Worm (Caenorhabditis elegans) whole organism, L1 larva: Measurements from ENCODE around the gene sri-73.

Experiments
- C16A3.4 ChIP-seq: fragments of 150-350 bp; optimal IDR thresholded peaks from 2 replicates; lab custom pipeline; 2014; ENCODE audit warnings: missing biosample characterization, missing genetic modification characterization
- F16B12.6 ChIP-seq: fragments of 150-350 bp; optimal IDR thresholded peaks from 2 replicates; lab custom pipeline; 2014; ENCODE audit warnings: missing biosample characterization, missing genetic modification characterization
- aha-1 ChIP-seq: fragments of 150-350 bp; optimal IDR thresholded peaks from 2 replicates; lab custom pipeline; 2014; ENCODE audit warnings: missing biosample characterization, missing genetic modification characterization
- alr-1 ChIP-seq: fragments of 200-800 bp; sonication (Bioruptor generic); optimal IDR thresholded peaks from 2 replicates; lab custom pipeline; 2018; ENCODE audit warnings: borderline replicate concordance, mild to moderate bottlenecking, missing genetic modification characterization, missing compliant biosample characterization
- aly-2 ChIP-seq: fragments of 150-350 bp; optimal IDR thresholded peaks from 2 replicates; lab custom pipeline; 2014; ENCODE audit warnings: missing biosample characterization, missing genetic modification characterization
- blmp-1 ChIP-seq: fragments of 150-350 bp; optimal IDR thresholded peaks from 2 replicates; lab custom pipeline; 2014; ENCODE audit warnings: missing biosample characterization, missing genetic modification characterization
- ceh-8 ChIP-seq: fragments of 200-800 bp; sonication (Bioruptor generic); optimal IDR thresholded peaks from 2 replicates; lab custom pipeline; 2018; ENCODE audit warnings: mild to moderate bottlenecking, missing genetic modification characterization, moderate library complexity, missing compliant biosample characterization
- ceh-90 ChIP-seq: sonication (generic microtip); optimal IDR thresholded peaks from 2 replicates; lab custom pipeline; 2016; ENCODE audit warnings: missing genetic modification characterization, missing compliant biosample characterization
- dsc-1 ChIP-seq: sonication (generic microtip); optimal IDR thresholded peaks from 2 replicates; lab custom pipeline; 2016; ENCODE audit warnings: mild to moderate bottlenecking, missing genetic modification characterization, missing compliant biosample characterization
- efl-3 ChIP-seq: fragments of 200-800 bp; sonication (Bioruptor generic); optimal IDR thresholded peaks from 2 replicates; lab custom pipeline; 2018; ENCODE audit warnings: mild to moderate bottlenecking, missing genetic modification characterization, missing compliant biosample characterization
- elt-2 ChIP-seq: sonication (generic microtip); optimal IDR thresholded peaks from 2 replicates; lab custom pipeline; 2016; ENCODE audit warnings: missing genetic modification characterization, mild to moderate bottlenecking, inconsistent platforms, missing compliant biosample characterization, missing genetic modification reagents
- elt-3 ChIP-seq, 6 experiments: fragments of 150-350 bp in 1 of 6; sonication (generic microtip); optimal IDR thresholded peaks; 2 replicates each; lab custom pipeline; 2017 to 2018; ENCODE audit warnings: missing biosample characterization in 6 of 6, missing genetic modification characterization in 6 of 6, inconsistent platforms in 1 of 6
- ets-5 ChIP-seq: fragments of 200-800 bp; sonication (Bioruptor generic); IDR thresholded peaks from 2 replicates; pipeline ENCODE4 v1.3.6; 2022; ENCODE audit warnings: missing genetic modification characterization, missing compliant biosample characterization
- fkh-10 ChIP-seq: sonication (generic microtip); optimal IDR thresholded peaks from 2 replicates; lab custom pipeline; 2017; ENCODE audit warnings: missing biosample characterization, missing genetic modification reagents, missing genetic modification characterization
- fkh-4 ChIP-seq: sonication (generic microtip); optimal IDR thresholded peaks from 2 replicates; lab custom pipeline; 2016; ENCODE audit warnings: missing compliant biosample characterization, missing genetic modification characterization, borderline replicate concordance
- grh-1 ChIP-seq: fragments of 200-800 bp; sonication (Bioruptor generic); IDR thresholded peaks from 2 replicates; pipeline ENCODE4 v1.3.6; 2022; ENCODE audit warnings: missing genetic modification reagents, missing genetic modification characterization, missing compliant biosample characterization
- lin-39 ChIP-seq: fragments of 150-350 bp; optimal IDR thresholded peaks from 2 replicates; lab custom pipeline; 2014; ENCODE audit warnings: missing biosample characterization, missing genetic modification reagents, missing genetic modification characterization
- lsy-2 ChIP-seq, 2 experiments: fragments of 150-350 bp; optimal IDR thresholded peaks; 2 replicates each; lab custom pipeline; 2014; ENCODE audit warnings: missing biosample characterization in 2 of 2, missing genetic modification characterization in 2 of 2
- mdl-1 ChIP-seq, 2 experiments: fragments of 150-350 bp; optimal IDR thresholded peaks; 2 replicates each; lab custom pipeline; 2014 to 2017; ENCODE audit warnings: missing biosample characterization in 2 of 2, missing genetic modification characterization in 2 of 2, inconsistent platforms in 1 of 2
- nhr-12 ChIP-seq: sonication (generic microtip); optimal IDR thresholded peaks from 2 replicates; lab custom pipeline; 2017; ENCODE audit warnings: missing biosample characterization, missing genetic modification characterization
- nhr-20 ChIP-seq: sonication (generic microtip); optimal IDR thresholded peaks from 2 replicates; lab custom pipeline; 2016; ENCODE audit warnings: mild to moderate bottlenecking, missing genetic modification characterization, missing compliant biosample characterization
- nhr-237 ChIP-seq: fragments of 150-350 bp; optimal IDR thresholded peaks from 2 replicates; lab custom pipeline; 2014; ENCODE audit warnings: missing biosample characterization, missing genetic modification characterization
- pag-3 ChIP-seq: sonication (generic microtip); optimal IDR thresholded peaks from 2 replicates; lab custom pipeline; 2017; ENCODE audit warnings: missing genetic modification characterization, mild to moderate bottlenecking, missing compliant biosample characterization, antibody characterized with exemption, borderline replicate concordance; ENCODE audit not compliant: insufficient read depth
- pax-3 ChIP-seq: fragments of 200-800 bp; sonication (Bioruptor generic); optimal IDR thresholded peaks from 2 replicates; lab custom pipeline; 2018; ENCODE audit warnings: mild to moderate bottlenecking, missing genetic modification characterization, moderate library complexity, missing compliant biosample characterization
- pqm-1 ChIP-seq: sonication (generic microtip); optimal IDR thresholded peaks from 3 replicates; lab custom pipeline; 2017; ENCODE audit warnings: missing biosample characterization, missing genetic modification characterization
- skn-1 ChIP-seq: fragments of 150-350 bp; optimal IDR thresholded peaks from 2 replicates; lab custom pipeline; 2014; ENCODE audit warnings: missing biosample characterization, missing genetic modification characterization
- snu-23 ChIP-seq: sonication (generic microtip); optimal IDR thresholded peaks from 2 replicates; lab custom pipeline; 2016; ENCODE audit warnings: missing genetic modification characterization, missing compliant biosample characterization
- sptf-1 ChIP-seq: fragments of 150-350 bp; optimal IDR thresholded peaks from 2 replicates; lab custom pipeline; 2014; ENCODE audit warnings: missing biosample characterization, missing genetic modification characterization
- sup-37 ChIP-seq: fragments of 200-800 bp; sonication (Bioruptor generic); optimal IDR thresholded peaks from 2 replicates; lab custom pipeline; 2018; ENCODE audit warnings: mild to moderate bottlenecking, missing genetic modification characterization, missing compliant biosample characterization
- tlp-1 ChIP-seq: fragments of 150-350 bp; optimal IDR thresholded peaks from 2 replicates; lab custom pipeline; 2014; ENCODE audit warnings: missing biosample characterization, missing genetic modification characterization
- unc-62 ChIP-seq: fragments of 150-350 bp; optimal IDR thresholded peaks from 2 replicates; lab custom pipeline; 2014; ENCODE audit warnings: missing biosample characterization, missing genetic modification reagents, missing genetic modification characterization
- unc-86 ChIP-seq: sonication (generic microtip); optimal IDR thresholded peaks from 2 replicates; lab custom pipeline; 2016; ENCODE audit warnings: missing genetic modification characterization, missing compliant biosample characterization
- unc-98 ChIP-seq: fragments of 200-800 bp; sonication (Bioruptor generic); IDR thresholded peaks from 2 replicates; pipeline ENCODE4 v1.3.6; 2022; ENCODE audit warnings: missing genetic modification characterization, missing compliant biosample characterization
- xbp-1 ChIP-seq: sonication (generic microtip); optimal IDR thresholded peaks from 2 replicates; lab custom pipeline; 2016; ENCODE audit warnings: missing genetic modification characterization, missing compliant biosample characterization
- zip-4 ChIP-seq: fragments of 200-800 bp; sonication (Bioruptor generic); optimal IDR thresholded peaks from 2 replicates; lab custom pipeline; 2018; ENCODE audit warnings: mild to moderate bottlenecking, missing genetic modification characterization, moderate library complexity, missing compliant biosample characterization

Gene sri-73

DNA sequence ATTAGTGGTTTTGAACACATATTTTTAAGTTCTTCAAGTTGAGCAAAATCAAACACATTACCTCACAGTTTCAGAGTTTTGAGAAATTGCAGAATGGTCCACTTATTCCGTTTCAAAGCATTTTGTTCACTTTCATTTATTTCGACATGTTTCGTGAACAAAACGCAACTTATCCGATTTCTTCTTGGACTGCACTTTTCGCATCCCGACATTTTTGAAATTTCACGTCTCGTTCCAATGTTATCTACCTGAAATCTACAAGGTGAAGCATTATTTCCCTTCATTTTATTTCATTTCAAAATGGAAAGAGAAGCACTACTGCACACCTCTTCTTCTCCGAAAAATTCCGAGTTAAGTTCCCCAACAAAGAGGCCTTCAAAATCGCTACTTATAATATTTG lies 24.3 kb upstream of the sri-73 start, which contains the start of gene ZK488.6:
Gene ZK488.6 (plus strand): TSS at position 301 of the 400 bp plus-strand sequence.
- no peak for TF ChIP-seq efl-3
- TF ChIP-seq unc-98 (GFP tag; lab: Robert Waterston, UW) = 0 out of 2 replicates have a peak, but pooled peaks have one; percentile 22

DNA sequence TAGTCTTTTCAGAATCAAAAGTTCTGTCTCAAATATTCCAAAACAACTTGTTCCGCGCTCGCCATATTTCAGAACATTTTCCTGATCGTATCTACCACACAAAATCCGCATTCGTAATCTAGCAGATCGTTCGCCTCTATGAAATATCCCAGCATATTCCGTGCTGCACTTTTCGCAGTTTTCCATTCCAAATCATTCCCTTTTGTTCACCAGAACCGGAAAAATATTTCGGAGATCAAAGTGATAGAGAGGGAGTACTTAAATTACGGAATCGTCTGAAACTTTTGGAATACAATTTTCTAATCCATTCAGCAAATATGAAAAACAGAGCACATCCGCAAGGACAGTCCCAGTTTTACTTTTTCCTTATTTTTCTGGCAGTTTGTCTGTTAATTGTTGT lies 21.9 kb upstream of the sri-73 start, which contains the start of gene K06H6.1:
Gene K06H6.1 (plus strand): TSS at position 301 of the 400 bp plus-strand sequence.
- TF ChIP-seq nhr-20 (tag; lab: Kevin White, UChicago) = no peak
- no peak for TF ChIP-seq F16B12.6 (tag; lab: Kevin White, UChicago)
- TF ChIP-seq pqm-1 = no peak
- TF ChIP-seq fkh-4 (tag; lab: Kevin White, UChicago) = no peak
- TF ChIP-seq, all 84 proteins: peak for 0

DNA sequence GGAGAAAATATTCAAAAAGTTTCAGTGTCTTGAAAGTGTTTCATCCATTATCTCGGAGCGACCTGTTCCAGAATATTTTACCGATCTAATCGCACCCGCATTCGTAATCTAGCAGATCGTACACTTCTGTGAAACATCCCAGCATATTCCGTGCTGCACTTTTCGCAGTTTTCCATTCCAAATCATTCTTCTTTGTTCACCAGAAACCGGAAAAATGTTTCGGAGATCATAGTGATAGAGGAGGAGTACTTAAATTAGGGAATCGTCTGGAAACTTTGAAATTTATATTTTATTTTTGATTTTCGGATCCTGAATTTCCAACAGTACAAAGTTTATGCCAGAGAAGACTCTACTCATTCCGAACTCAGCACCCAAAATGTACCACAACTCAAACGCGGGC lies 19.6 kb upstream of the sri-73 start, which contains the start of gene K06H6.2:
Gene K06H6.2 (plus strand): TSS at position 301 of the 400 bp plus-strand sequence.
- TF ChIP-seq nhr-237 (tag; lab: Kevin White, UChicago) (no peak), ets-5 (GFP tag; lab: Robert Waterston, UW) (no peak), ceh-8 (no peak), pax-3 (tag; lab: Kevin White, UChicago) (no peak), C16A3.4 (tag; lab: Kevin White, UChicago) (no peak), mdl-1 (tag; optimal IDR thresholded peaks at IDR 0.05; lab: Kevin White, UChicago) (no peak), aha-1 (tag; lab: Kevin White, UChicago) (no peak), elt-3 (tag; optimal IDR thresholded peaks at IDR 0.05; lab: Kevin White, UChicago) (no peak), aly-2 (tag; lab: Kevin White, UChicago) (no peak), fkh-4 (tag; lab: Kevin White, UChicago) (no peak), fkh-10 (GFP tag; lab: Kevin White, UChicago) (no peak), unc-62 (GFP tag; lab: Kevin White, UChicago) (no peak), sptf-1 (tag; lab: Kevin White, UChicago) (no peak), zip-4 (GFP tag; lab: Kevin White, UChicago) (no peak), skn-1 (no peak), nhr-12 (no peak), sup-37 (GFP tag; lab: Kevin White, UChicago) (no peak)

DNA sequence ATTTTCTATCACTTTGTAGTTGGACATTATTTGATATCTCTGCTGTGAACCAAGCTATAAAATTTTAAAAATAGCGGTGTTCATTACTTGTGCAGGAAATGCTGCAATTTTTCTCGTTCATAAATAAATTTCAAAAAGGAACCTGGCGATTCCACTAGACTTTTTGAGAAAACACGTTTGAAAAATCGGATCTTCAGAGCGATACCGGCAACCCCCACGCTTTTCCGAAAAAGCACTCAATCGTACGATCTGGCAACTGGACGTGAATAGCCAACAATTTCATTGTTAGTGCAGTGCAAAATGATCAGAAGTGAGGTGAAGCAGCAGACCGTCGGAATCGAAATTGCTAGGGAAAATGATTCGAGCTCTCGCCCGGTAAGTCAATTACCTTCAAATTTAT lies 15.7 kb upstream of the sri-73 start, which contains the start of gene nstp-7:
Gene nstp-7 (plus strand): TSS at position 301 of the 400 bp plus-strand sequence.
- TF ChIP-seq grh-1 (GFP tag; lab: Robert Waterston, UW) (no peak), blmp-1 (tag; lab: Kevin White, UChicago) (no peak), xbp-1 (tag; lab: Kevin White, UChicago) (no peak), snu-23 (GFP tag; lab: Kevin White, UChicago) (no peak), alr-1 (no peak), elt-2 (tag; lab: Kevin White, UChicago) (no peak), lin-39 (tag; lab: Kevin White, UChicago) (no peak), pag-3 (tag; lab: Kevin White, UChicago) (no peak), skn-1 (no peak), tlp-1 (tag; lab: Kevin White, UChicago) (no peak)

- no peak for TF ChIP-seq dsc-1 (tag; lab: Kevin White, UChicago)
- TF ChIP-seq blmp-1 (tag; lab: Kevin White, UChicago) = peak; percentile 29
Measured at ce11 chrV:578977-579376, 13.1 kb upstream of the sri-73 start, which contains the start of gene K06H6.4. TSS of gene K06H6.4 (plus strand) at chrV:579277.

- no peak for TF ChIP-seq ceh-90 (tag; lab: Kevin White, UChicago)
- no peak for TF ChIP-seq lsy-2 (tag; optimal IDR thresholded peaks at IDR 0.05; lab: Kevin White, UChicago)
- no peak for TF ChIP-seq unc-86 (tag; lab: Kevin White, UChicago)
- no peak for TF ChIP-seq efl-3
- no peak for TF ChIP-seq unc-62 (GFP tag; lab: Kevin White, UChicago)
- TF ChIP-seq fkh-4 (tag; lab: Kevin White, UChicago) = no peak
- TF ChIP-seq zip-4 (GFP tag; lab: Kevin White, UChicago) = no peak
- TF ChIP-seq nhr-237 (tag; lab: Kevin White, UChicago) = no peak
- TF ChIP-seq, all 84 proteins: peak for 0
Measured at ce11 chrV:576918-577317, 11.0 kb upstream of the sri-73 start.
